Worm (Caenorhabditis elegans) whole organism, L4 larva: ENCODE data around the gene hlh-26.

ENCODE experiments used
- F10B5.3 ChIP-seq: sonication (generic microtip); optimal IDR thresholded peaks from 2 replicates; lab custom pipeline; 2016; ENCODE audit warnings: mild to moderate bottlenecking, missing genetic modification characterization, missing compliant biosample characterization
- F26F4.8 ChIP-seq: fragments of 200-800 bp; sonication (Bioruptor generic); conservative IDR thresholded peaks from 2 replicates; pipeline ENCODE4 v1.3.6; 2022; ENCODE audit warnings: missing genetic modification characterization, missing compliant biosample characterization
- Y48G9A.11 ChIP-seq: fragments of 200-800 bp; sonication (Bioruptor generic); IDR thresholded peaks from 2 replicates; pipeline ENCODE4 v1.3.6; 2022; ENCODE audit warnings: missing genetic modification reagents, missing genetic modification characterization, missing compliant biosample characterization
- Y5F2A.4 ChIP-seq: fragments of 200-800 bp; sonication (Bioruptor generic); optimal IDR thresholded peaks from 2 replicates; lab custom pipeline; 2018; ENCODE audit warnings: mild to moderate bottlenecking, missing genetic modification characterization, missing compliant biosample characterization
- Y75B8A.6 ChIP-seq: fragments of 200-800 bp; sonication (Bioruptor generic); IDR thresholded peaks from 2 replicates; pipeline ENCODE4 v1.3.6; 2022; ENCODE audit warnings: missing genetic modification reagents, missing genetic modification characterization, missing compliant biosample characterization
- aha-1 ChIP-seq: fragments of 150-350 bp; peaks from one replicate; lab custom pipeline; 2014; ENCODE audit warnings: missing biosample characterization, missing genetic modification characterization
- aly-2 ChIP-seq: sonication (generic microtip); optimal IDR thresholded peaks from 2 replicates; lab custom pipeline; 2018; ENCODE audit warnings: missing biosample characterization, missing genetic modification characterization
- ama-1 ChIP-seq: fragments of 150-350 bp; optimal IDR thresholded peaks from 2 replicates; lab custom pipeline; 2014; ENCODE audit warnings: inconsistent platforms, mixed read lengths
- attf-4 ChIP-seq: sonication (generic microtip); optimal IDR thresholded peaks from 3 replicates; lab custom pipeline; 2017; ENCODE audit warnings: missing biosample characterization, missing genetic modification characterization
- ceh-28 ChIP-seq: fragments of 150-350 bp; optimal IDR thresholded peaks from 2 replicates; lab custom pipeline; 2014; ENCODE audit warnings: missing biosample characterization, missing genetic modification reagents, missing genetic modification characterization
- ceh-62 ChIP-seq: sonication (generic microtip); optimal IDR thresholded peaks from 2 replicates; lab custom pipeline; 2017; ENCODE audit warnings: missing biosample characterization, missing genetic modification characterization
- ceh-82 ChIP-seq: sonication (generic microtip); optimal IDR thresholded peaks from 2 replicates; lab custom pipeline; 2017; ENCODE audit warnings: missing biosample characterization, missing genetic modification characterization
- ctbp-1 ChIP-seq: fragments of 200-800 bp; sonication (Bioruptor generic); IDR thresholded peaks from 2 replicates; pipeline ENCODE4 v1.3.6; 2022; ENCODE audit warnings: missing genetic modification reagents, missing genetic modification characterization, missing compliant biosample characterization
- daf-16 ChIP-seq, 3 experiments: sonication (generic microtip); optimal IDR thresholded peaks; 2 replicates each; lab custom pipeline; 2016 to 2017; ENCODE audit warnings: missing genetic modification characterization in 3 of 3, missing genetic modification reagents in 3 of 3, mild to moderate bottlenecking in 2 of 3, missing compliant biosample characterization in 2 of 3, missing biosample characterization in 1 of 3, moderate library complexity in 1 of 3
- daf-19 ChIP-seq: fragments of 200-800 bp; sonication (Bioruptor generic); conservative IDR thresholded peaks from 2 replicates; pipeline ENCODE4 v1.3.6; 2022; ENCODE audit warnings: missing genetic modification characterization, missing compliant biosample characterization
- daf-8 ChIP-seq: fragments of 200-800 bp; sonication (Bioruptor generic); IDR thresholded peaks from 2 replicates; pipeline ENCODE4 v1.3.6; 2022; ENCODE audit warnings: missing genetic modification characterization, missing compliant biosample characterization
- dmd-6 ChIP-seq: fragments of 200-800 bp; sonication (Bioruptor generic); IDR thresholded peaks from 2 replicates; pipeline ENCODE4 v1.3.6; 2022; ENCODE audit warnings: missing genetic modification reagents, missing genetic modification characterization, missing compliant biosample characterization
- dmd-8 ChIP-seq: fragments of 200-800 bp; sonication (Bioruptor generic); IDR thresholded peaks from 2 replicates; pipeline ENCODE4 v1.3.6; 2022; ENCODE audit warnings: missing genetic modification characterization, missing compliant biosample characterization
- dpl-1 ChIP-seq: fragments of 150-350 bp; optimal IDR thresholded peaks from 2 replicates; lab custom pipeline; 2014; ENCODE audit warnings: missing biosample characterization, missing genetic modification reagents, missing genetic modification characterization
- duxl-1 ChIP-seq: sonication (generic microtip); optimal IDR thresholded peaks from 2 replicates; lab custom pipeline; 2016; ENCODE audit warnings: mild to moderate bottlenecking, missing genetic modification characterization, moderate library complexity, missing compliant biosample characterization; ENCODE audit not compliant: poor library complexity
- egl-27 ChIP-seq: sonication (generic microtip); optimal IDR thresholded peaks from 3 replicates; lab custom pipeline; 2017; ENCODE audit warnings: missing biosample characterization, missing genetic modification reagents, missing genetic modification characterization
- egl-43 ChIP-seq: fragments of 200-800 bp; sonication (Bioruptor generic); IDR thresholded peaks from 2 replicates; pipeline ENCODE4 v1.3.6; 2022; ENCODE audit warnings: missing genetic modification reagents, missing genetic modification characterization, missing compliant biosample characterization
- fkh-10 ChIP-seq: fragments of 150-350 bp; optimal IDR thresholded peaks from 2 replicates; lab custom pipeline; 2014; ENCODE audit warnings: missing biosample characterization, missing genetic modification reagents, missing genetic modification characterization
- fos-1 ChIP-seq: fragments of 150-350 bp; optimal IDR thresholded peaks from 2 replicates; lab custom pipeline; 2014; ENCODE audit warnings: missing biosample characterization, missing genetic modification characterization
- gei-8 ChIP-seq: fragments of 200-800 bp; sonication (Bioruptor generic); optimal IDR thresholded peaks from 2 replicates; lab custom pipeline; 2018; ENCODE audit warnings: mild to moderate bottlenecking, missing genetic modification characterization, missing compliant biosample characterization
- lin-1 ChIP-seq: fragments of 200-800 bp; sonication (Bioruptor generic); IDR thresholded peaks from 2 replicates; pipeline ENCODE4 v1.3.6; 2022; ENCODE audit warnings: missing genetic modification reagents, missing genetic modification characterization, missing compliant biosample characterization
- lin-13 ChIP-seq: fragments of 150-350 bp; optimal IDR thresholded peaks from 2 replicates; lab custom pipeline; 2014; ENCODE audit warnings: missing biosample characterization, missing genetic modification reagents, missing genetic modification characterization
- lin-29 ChIP-seq: fragments of 200-800 bp; sonication (Bioruptor generic); IDR thresholded peaks from 2 replicates; pipeline ENCODE4 v1.3.6; 2022; ENCODE audit warnings: missing genetic modification reagents, missing genetic modification characterization, missing compliant biosample characterization
- lin-39 ChIP-seq: fragments of 150-350 bp; optimal IDR thresholded peaks from 2 replicates; lab custom pipeline; 2014; ENCODE audit warnings: missing biosample characterization, missing genetic modification reagents, missing genetic modification characterization
- lir-3 ChIP-seq: sonication (generic microtip); optimal IDR thresholded peaks from 2 replicates; lab custom pipeline; 2016; ENCODE audit warnings: mild to moderate bottlenecking, missing genetic modification characterization, missing compliant biosample characterization
- lsy-2 ChIP-seq, 2 experiments: fragments of 150-350 bp in 1 of 2; sonication (generic microtip) in 1 of 2; optimal IDR thresholded peaks; 2 replicates each; lab custom pipeline; 2014 to 2017; ENCODE audit warnings: missing biosample characterization in 2 of 2, missing genetic modification characterization in 2 of 2
- madf-9 ChIP-seq: fragments of 200-800 bp; sonication (Bioruptor generic); conservative IDR thresholded peaks from 2 replicates; pipeline ENCODE4 v1.3.6; 2022; ENCODE audit warnings: missing genetic modification reagents, missing genetic modification characterization, missing compliant biosample characterization
- mdt-29 ChIP-seq: fragments of 200-800 bp; sonication (Bioruptor generic); IDR thresholded peaks from 2 replicates; pipeline ENCODE4 v1.3.6; 2022; ENCODE audit warnings: missing genetic modification reagents, missing genetic modification characterization, missing compliant biosample characterization
- mes-2 ChIP-seq: sonication (generic microtip); optimal IDR thresholded peaks from 2 replicates; lab custom pipeline; 2016; ENCODE audit warnings: missing genotype, mild to moderate bottlenecking, missing genetic modification characterization, missing compliant biosample characterization; ENCODE audit not compliant: poor library complexity, severe bottlenecking
- mxl-2 ChIP-seq: fragments of 200-800 bp; sonication (Bioruptor generic); conservative IDR thresholded peaks from 2 replicates; pipeline ENCODE4 v1.3.6; 2022; ENCODE audit warnings: missing genetic modification reagents, missing genetic modification characterization, missing compliant biosample characterization
- nhr-10 ChIP-seq: fragments of 150-350 bp; optimal IDR thresholded peaks from 2 replicates; lab custom pipeline; 2014; ENCODE audit warnings: missing biosample characterization, missing genetic modification characterization
- nhr-237 ChIP-seq: sonication (generic microtip); optimal IDR thresholded peaks from 2 replicates; lab custom pipeline; 2017; ENCODE audit warnings: missing biosample characterization, missing genetic modification characterization
- nhr-48 ChIP-seq: sonication (generic microtip); optimal IDR thresholded peaks from 2 replicates; lab custom pipeline; 2016; ENCODE audit warnings: mild to moderate bottlenecking, missing genetic modification characterization, missing compliant biosample characterization
- pqm-1 ChIP-seq: sonication (generic microtip); optimal IDR thresholded peaks from 2 replicates; lab custom pipeline; 2017; ENCODE audit warnings: missing biosample characterization, missing genetic modification characterization
- saeg-2 ChIP-seq: fragments of 200-800 bp; sonication (Bioruptor generic); IDR thresholded peaks from 2 replicates; pipeline ENCODE4 v1.3.6; 2022; ENCODE audit warnings: missing genetic modification reagents, missing genetic modification characterization, missing compliant biosample characterization
- sdz-12 ChIP-seq: fragments of 200-800 bp; sonication (Bioruptor generic); optimal IDR thresholded peaks from 2 replicates; lab custom pipeline; 2018; ENCODE audit warnings: mild to moderate bottlenecking, missing genetic modification characterization, missing compliant biosample characterization
- skn-1 ChIP-seq: fragments of 150-350 bp; optimal IDR thresholded peaks from 2 replicates; lab custom pipeline; 2014; ENCODE audit warnings: missing biosample characterization, missing genetic modification characterization
- snpc-1.2 ChIP-seq: fragments of 200-800 bp; sonication (Bioruptor generic); IDR thresholded peaks from 2 replicates; pipeline ENCODE4 v1.3.6; 2022; ENCODE audit warnings: missing genetic modification reagents, missing genetic modification characterization, missing compliant biosample characterization
- snpc-4 ChIP-seq: fragments of 150-350 bp; optimal IDR thresholded peaks from 2 replicates; lab custom pipeline; 2014; ENCODE audit warnings: missing biosample characterization, missing genetic modification characterization
- spr-3 ChIP-seq: fragments of 200-800 bp; sonication (Bioruptor generic); optimal IDR thresholded peaks from 2 replicates; lab custom pipeline; 2018; ENCODE audit warnings: mild to moderate bottlenecking, missing genetic modification characterization, missing compliant biosample characterization
- tag-97 ChIP-seq: fragments of 200-800 bp; sonication (Bioruptor generic); IDR thresholded peaks from 2 replicates; pipeline ENCODE4 v1.3.6; 2022; ENCODE audit warnings: missing genetic modification characterization, missing compliant biosample characterization
- unc-39 ChIP-seq: sonication (generic microtip); optimal IDR thresholded peaks from 2 replicates; lab custom pipeline; 2017; ENCODE audit warnings: missing biosample characterization, missing genetic modification characterization
- zag-1 ChIP-seq: fragments of 150-350 bp; optimal IDR thresholded peaks from 2 replicates; lab custom pipeline; 2014; ENCODE audit warnings: missing biosample characterization, missing genetic modification characterization
- zfp-2 ChIP-seq: sonication (generic microtip); optimal IDR thresholded peaks from 2 replicates; lab custom pipeline; 2016; ENCODE audit warnings: mild to moderate bottlenecking, missing genetic modification characterization, missing compliant biosample characterization
- zip-2 ChIP-seq: fragments of 150-350 bp; optimal IDR thresholded peaks from 2 replicates; lab custom pipeline; 2014; ENCODE audit warnings: missing biosample characterization, missing genetic modification characterization
- ztf-11 ChIP-seq: fragments of 150-350 bp; optimal IDR thresholded peaks from 2 replicates; lab custom pipeline; 2014; ENCODE audit warnings: missing biosample characterization, missing genetic modification characterization

The hlh-26 gene

DNA sequence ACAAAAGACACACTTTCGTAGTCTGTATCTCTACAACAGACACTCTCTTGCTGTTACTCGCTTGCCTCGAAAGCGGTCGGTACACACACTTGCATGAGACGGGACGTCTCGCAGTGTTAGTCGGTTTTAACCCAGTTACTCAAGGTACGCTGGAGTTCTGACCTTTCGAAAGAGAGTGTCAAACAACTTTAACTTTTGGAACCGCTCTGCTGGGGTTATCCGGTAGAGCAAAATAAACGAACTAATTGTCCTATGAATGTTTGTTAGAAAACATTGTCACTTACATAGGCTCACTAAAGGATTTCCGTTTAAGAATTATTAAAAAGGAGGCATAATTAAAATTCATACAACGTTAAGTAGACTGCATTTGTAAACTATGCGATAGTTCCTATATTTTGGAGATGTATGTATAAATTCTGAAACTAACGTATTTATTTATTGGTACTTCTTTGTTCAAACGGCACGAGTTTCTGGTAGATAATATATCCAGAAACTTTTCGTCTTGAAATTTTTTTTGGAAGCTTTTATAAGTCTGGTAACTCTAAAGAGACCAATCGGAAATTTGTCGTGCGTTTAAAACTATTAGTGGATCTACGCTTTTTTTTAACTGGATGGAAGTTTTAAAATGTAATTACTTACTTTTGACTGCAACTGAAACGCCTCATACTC, 10.1 kb upstream of the hlh-26 start (continued):
- TF ChIP-seq dmd-8 (GFP tag; lab: Robert Waterston, UW), result peak; percentile 61; the same call in 1 of the 2 replicates
- TF ChIP-seq ctbp-1 (GFP tag; lab: Robert Waterston, UW), result peak; percentile 99
- TF ChIP-seq lin-1 (GFP tag; lab: Robert Waterston, UW), result peak; percentile 95
- TF ChIP-seq nhr-10 (tag; lab: Kevin White, UChicago), result peak; percentile 96
- peak; percentile 77 for TF ChIP-seq fos-1 (tag; lab: Kevin White, UChicago)
- peak; percentile 93 for TF ChIP-seq F10B5.3
- peak; percentile 84; the same call in 1 of the 2 replicates for TF ChIP-seq daf-8 (GFP tag; lab: Robert Waterston, UW)
- peak; percentile 67 for TF ChIP-seq pqm-1 (tag; lab: Kevin White, UChicago)
- TF ChIP-seq duxl-1, result peak; percentile 96
- TF ChIP-seq unc-39 (tag; lab: Kevin White, UChicago), result no peak
- TF ChIP-seq mes-2, result peak; percentile 97
- TF ChIP-seq egl-27 (tag; lab: Kevin White, UChicago), result no peak
- peak; percentile 94 for TF ChIP-seq madf-9 (GFP tag; lab: Robert Waterston, UW)
- peak; percentile 65 for TF ChIP-seq nhr-237
- TF ChIP-seq ceh-28 (tag; lab: Kevin White, UChicago), result peak; percentile 33
- TF ChIP-seq fkh-10, result peak; percentile 98
- peak; percentile 63 for TF ChIP-seq attf-4 (tag; lab: Kevin White, UChicago)
- TF ChIP-seq dmd-6, result peak; percentile 98
- peak; percentile 75 for TF ChIP-seq Y48G9A.11 (GFP tag; lab: Robert Waterston, UW)
- peak; percentile 95 for TF ChIP-seq saeg-2 (GFP tag; lab: Robert Waterston, UW)
- peak; percentile 99 for TF ChIP-seq spr-3 (GFP tag; lab: Kevin White, UChicago)
- peak; percentile 79 for TF ChIP-seq zfp-2 (tag; lab: Kevin White, UChicago)
- peak; percentile 94 for TF ChIP-seq sdz-12 (GFP tag; lab: Kevin White, UChicago)
- no peak for TF ChIP-seq ceh-62 (tag; lab: Kevin White, UChicago)
- peak; percentile 100 for TF ChIP-seq aha-1
- peak; percentile 87 for TF ChIP-seq aly-2 (tag; lab: Kevin White, UChicago)
- no peak for TF ChIP-seq F26F4.8 (GFP tag; lab: Robert Waterston, UW)
- peak; percentile 95 for TF ChIP-seq daf-19
- TF ChIP-seq nhr-48, result peak; percentile 95
- peak; percentile 79 for TF ChIP-seq snpc-1.2 (GFP tag; lab: Robert Waterston, UW)
- TF ChIP-seq lin-13 (GFP tag; lab: Kevin White, UChicago), result peak; percentile 92
- TF ChIP-seq ztf-11 (tag; lab: Kevin White, UChicago), result peak; percentile 42
- no peak for TF ChIP-seq ceh-82 (tag; lab: Kevin White, UChicago)
- TF ChIP-seq mxl-2 (GFP tag; lab: Robert Waterston, UW), result peak; percentile 85; the same call in 1 of the 2 replicates
- peak; percentile 85 for TF ChIP-seq dpl-1
- TF ChIP-seq daf-16 (GFP tag; optimal IDR thresholded peaks at IDR 0.05; lab: Kevin White, UChicago), result peak; percentile 83 to 90
- TF ChIP-seq daf-16 (tag; optimal IDR thresholded peaks at IDR 0.05; lab: Kevin White, UChicago), result peak; percentile 94
- peak; percentile 100 for TF ChIP-seq ama-1 (lab: Kevin White, UChicago)
- peak; percentile 76; the same call in 1 of the 2 replicates for TF ChIP-seq Y75B8A.6 (GFP tag; lab: Robert Waterston, UW)
- peak; percentile 99 for TF ChIP-seq egl-43 (GFP tag; lab: Robert Waterston, UW)
- TF ChIP-seq zag-1 (tag; lab: Kevin White, UChicago), result peak; percentile 95
- peak; percentile 91 for TF ChIP-seq lin-29 (GFP tag; lab: Robert Waterston, UW)
- TF ChIP-seq skn-1, result peak; percentile 69
- TF ChIP-seq lin-39, result peak; percentile 66
- TF ChIP-seq lsy-2 (tag; optimal IDR thresholded peaks at IDR 0.05; lab: Kevin White, UChicago), result peak; percentile 94 to 96
- peak; percentile 92 for TF ChIP-seq zip-2
- peak; percentile 99 for TF ChIP-seq snpc-4 (tag; lab: Kevin White, UChicago)
- TF ChIP-seq mdt-29 (GFP tag; lab: Robert Waterston, UW), result peak; percentile 99
- TF ChIP-seq gei-8 (GFP tag; lab: Kevin White, UChicago), result peak; percentile 95
- peak; percentile 30; the same call in 1 of the 2 replicates for TF ChIP-seq tag-97 (GFP tag; lab: Robert Waterston, UW)
- TF ChIP-seq Y5F2A.4 (GFP tag; lab: Kevin White, UChicago), result peak; percentile 86
- TF ChIP-seq lir-3 (tag; lab: Kevin White, UChicago), result peak; percentile 87
